Fruit fly (Drosophila melanogaster) whole organism, embryonic: ENCODE results near the gene Rad9.

Experiments
- B-H2 ChIP-seq: fragments of 200-800 bp; sonication (Bioruptor generic); optimal IDR thresholded peaks from 2 replicates; lab custom pipeline; 2018; ENCODE audit warnings: missing biosample characterization, mild to moderate bottlenecking, missing genetic modification characterization
- CG10366 ChIP-seq: fragments of 200-800 bp; sonication (Bioruptor generic); IDR thresholded peaks from 2 replicates; pipeline ENCODE4 v1.3.6; 2022; ENCODE audit warnings: missing biosample characterization, missing genetic modification characterization
- CG10654 ChIP-seq: fragments of 200-800 bp; sonication (Bioruptor generic); optimal IDR thresholded peaks from 2 replicates; lab custom pipeline; 2016; ENCODE audit warnings: missing biosample characterization, missing genetic modification characterization
- CG12071 ChIP-seq: fragments of 200-800 bp; sonication (Bioruptor generic); optimal IDR thresholded peaks from 3 replicates; lab custom pipeline; 2018; ENCODE audit warnings: missing biosample characterization, mild to moderate bottlenecking, missing genetic modification characterization
- CG1233 ChIP-seq: fragments of 200-800 bp; sonication (Bioruptor generic); optimal IDR thresholded peaks from 4 replicates; lab custom pipeline; 2018; ENCODE audit warnings: missing biosample characterization, mild to moderate bottlenecking, missing genetic modification characterization
- CG15601 ChIP-seq: fragments of 200-800 bp; sonication (Bioruptor generic); optimal IDR thresholded peaks from 3 replicates; lab custom pipeline; 2019; ENCODE audit warnings: missing biosample characterization, mild to moderate bottlenecking, missing genetic modification characterization, moderate library complexity
- CG1603 ChIP-seq: fragments of 200-800 bp; sonication (Bioruptor generic); optimal IDR thresholded peaks from 2 replicates; lab custom pipeline; 2019; ENCODE audit warnings: missing biosample characterization, mild to moderate bottlenecking, missing genetic modification characterization, moderate library complexity
- CG16863 ChIP-seq: fragments of 200-800 bp; sonication (Bioruptor generic); optimal IDR thresholded peaks from 3 replicates; lab custom pipeline; 2016; ENCODE audit warnings: missing biosample characterization, missing genetic modification characterization
- CG17328 ChIP-seq: fragments of 200-800 bp; sonication (Bioruptor generic); IDR thresholded peaks from 2 replicates; pipeline ENCODE4 v1.3.6; 2022; ENCODE audit warnings: missing biosample characterization, missing genetic modification characterization
- CG17802 ChIP-seq: fragments of 200-800 bp; sonication (Bioruptor generic); optimal IDR thresholded peaks from 2 replicates; lab custom pipeline; 2018; ENCODE audit warnings: missing biosample characterization, mild to moderate bottlenecking, missing genetic modification characterization, moderate library complexity
- CG18599 ChIP-seq: fragments of 200-800 bp; sonication (Bioruptor generic); optimal IDR thresholded peaks from 3 replicates; lab custom pipeline; 2017; ENCODE audit warnings: missing biosample characterization, missing genetic modification characterization, mild to moderate bottlenecking, moderate library complexity, missing genetic modification reagents
- CG33213 ChIP-seq: fragments of 200-800 bp; sonication (Bioruptor generic); optimal IDR thresholded peaks from 3 replicates; lab custom pipeline; 2016; ENCODE audit warnings: missing biosample characterization, missing genetic modification characterization
- CG3726 ChIP-seq: fragments of 200-800 bp; sonication (Bioruptor generic); IDR thresholded peaks from 3 replicates; pipeline ENCODE4, ENCODE4 v1.3.6; 2022; ENCODE audit warnings: missing biosample characterization, missing genetic modification characterization
- CG7556 ChIP-seq: fragments of 200-800 bp; sonication (Bioruptor generic); optimal IDR thresholded peaks from 2 replicates; lab custom pipeline; 2017; ENCODE audit warnings: missing biosample characterization, mild to moderate bottlenecking, missing genetic modification characterization
- CG8924 ChIP-seq: fragments of 200-800 bp; optimal IDR thresholded peaks from 3 replicates; lab custom pipeline; 2019; ENCODE audit warnings: missing biosample characterization, mild to moderate bottlenecking, missing genetic modification characterization, moderate library complexity
- CG9437 ChIP-seq: fragments of 200-800 bp; sonication (Bioruptor generic); optimal IDR thresholded peaks from 2 replicates; lab custom pipeline; 2018; ENCODE audit warnings: missing biosample characterization, mild to moderate bottlenecking, missing genetic modification characterization
- CG9932 ChIP-seq: fragments of 200-800 bp; sonication (Bioruptor generic); IDR thresholded peaks from 2 replicates; pipeline ENCODE4 v1.3.6; 2022; ENCODE audit warnings: missing biosample characterization, missing genetic modification characterization
- D19A ChIP-seq: fragments of 200-800 bp; optimal IDR thresholded peaks from 3 replicates; lab custom pipeline; 2019; ENCODE audit warnings: missing biosample characterization, mild to moderate bottlenecking, missing genetic modification characterization, moderate library complexity
- Deaf1 ChIP-seq: fragments of 200-800 bp; optimal IDR thresholded peaks from 3 replicates; lab custom pipeline; 2019; ENCODE audit warnings: missing biosample characterization, mild to moderate bottlenecking, missing genetic modification characterization, moderate library complexity
- Dip2 ChIP-seq: fragments of 200-800 bp; sonication (Bioruptor generic); IDR thresholded peaks from 2 replicates; pipeline ENCODE4 v1.3.6; 2022; ENCODE audit warnings: missing biosample characterization, missing genetic modification characterization
- Ets97D ChIP-seq: fragments of 200-800 bp; sonication (Bioruptor generic); optimal IDR thresholded peaks from 3 replicates; lab custom pipeline; 2016; ENCODE audit warnings: missing biosample characterization, missing genetic modification characterization
- Fer3 ChIP-seq: fragments of 200-800 bp; sonication (Bioruptor generic); optimal IDR thresholded peaks from 2 replicates; lab custom pipeline; 2018; ENCODE audit warnings: missing biosample characterization, mild to moderate bottlenecking, missing genetic modification characterization, moderate library complexity
- GATAe ChIP-seq: fragments of 200-800 bp; sonication (Bioruptor generic); conservative IDR thresholded peaks from 2 replicates; pipeline ENCODE4 v1.3.6; 2022; ENCODE audit warnings: missing biosample characterization, missing genetic modification characterization
- Hey ChIP-seq: fragments of 200-800 bp; sonication (Bioruptor generic); optimal IDR thresholded peaks from 3 replicates; lab custom pipeline; 2018; ENCODE audit warnings: missing biosample characterization, mild to moderate bottlenecking, missing genetic modification characterization
- HmgZ ChIP-seq: fragments of 200-800 bp; sonication (Bioruptor generic); optimal IDR thresholded peaks from 2 replicates; lab custom pipeline; 2018; ENCODE audit warnings: missing biosample characterization, mild to moderate bottlenecking, missing genetic modification characterization
- Hr3 ChIP-seq: fragments of 200-800 bp; sonication (Bioruptor generic); optimal IDR thresholded peaks from 3 replicates; lab custom pipeline; 2016; ENCODE audit warnings: missing biosample characterization, missing genetic modification characterization
- Hr78 ChIP-seq, 2 experiments: fragments of 200-800 bp in 1 of 2; fragments of >200 bp in 1 of 2; sonication (Bioruptor generic) in 1 of 2; optimal IDR thresholded peaks; 2 replicates each; lab custom pipeline; 2017 to 2019; ENCODE audit warnings: missing biosample characterization in 2 of 2, missing genetic modification characterization in 2 of 2, mild to moderate bottlenecking in 1 of 2, moderate library complexity in 1 of 2
- Med ChIP-seq: fragments of 200-800 bp; sonication (Bioruptor generic); peaks from one replicate; lab custom pipeline; 2016; ENCODE audit warnings: missing biosample characterization, missing genetic modification characterization, mild to moderate bottlenecking, inconsistent platforms, moderate library complexity
- Rx ChIP-seq: fragments of 200-800 bp; sonication (Bioruptor generic); IDR thresholded peaks from 2 replicates; pipeline ENCODE4 v1.3.6; 2022; ENCODE audit warnings: missing biosample characterization, missing genetic modification characterization
- Side ChIP-seq: fragments of 200-800 bp; sonication (Bioruptor generic); optimal IDR thresholded peaks from 2 replicates; lab custom pipeline; 2016; ENCODE audit warnings: missing biosample characterization, missing genetic modification characterization
- Sox102F ChIP-seq: fragments of 200-800 bp; sonication (Bioruptor generic); optimal IDR thresholded peaks from 2 replicates; lab custom pipeline; 2018; ENCODE audit warnings: missing biosample characterization, mild to moderate bottlenecking, missing genetic modification characterization, moderate library complexity
- Sry-β ChIP-seq: fragments of 200-800 bp; sonication (Bioruptor generic); optimal IDR thresholded peaks from 2 replicates; lab custom pipeline; 2018; ENCODE audit warnings: missing biosample characterization, mild to moderate bottlenecking, missing genetic modification characterization, moderate library complexity
- ap ChIP-seq: fragments of 200-800 bp; sonication (Bioruptor generic); IDR thresholded peaks from 2 replicates; pipeline ENCODE4 v1.3.6; 2022; ENCODE audit warnings: missing biosample characterization, missing genetic modification characterization
- bigmax ChIP-seq: fragments of 200-800 bp; sonication (Bioruptor generic); optimal IDR thresholded peaks from 2 replicates; lab custom pipeline; 2018; ENCODE audit warnings: missing biosample characterization, mild to moderate bottlenecking, missing genetic modification characterization
- bowl ChIP-seq: fragments of 200-800 bp; sonication (Bioruptor generic); IDR thresholded peaks from 2 replicates; pipeline ENCODE4 v1.3.6; 2022; ENCODE audit warnings: missing biosample characterization, missing genetic modification characterization
- cato ChIP-seq: fragments of 200-800 bp; sonication (Bioruptor generic); optimal IDR thresholded peaks from 2 replicates; lab custom pipeline; 2016; ENCODE audit warnings: missing biosample characterization, missing genetic modification characterization, borderline replicate concordance
- cg ChIP-seq: fragments of 200-800 bp; sonication (Bioruptor generic); optimal IDR thresholded peaks from 3 replicates; lab custom pipeline; 2019; ENCODE audit warnings: missing biosample characterization, mild to moderate bottlenecking, missing genetic modification characterization, moderate library complexity
- ci ChIP-seq: fragments of 200-800 bp; sonication (Bioruptor generic); IDR thresholded peaks from 3 replicates; pipeline ENCODE4 v1.3.6; 2022; ENCODE audit warnings: missing biosample characterization, missing genetic modification characterization
- cwo ChIP-seq: fragments of 200-800 bp; sonication (Bioruptor generic); optimal IDR thresholded peaks from 3 replicates; lab custom pipeline; 2017; ENCODE audit warnings: missing biosample characterization, missing genetic modification characterization, mild to moderate bottlenecking, moderate library complexity, missing genetic modification reagents
- ewg ChIP-seq: fragments of 200-800 bp; sonication (Bioruptor generic); optimal IDR thresholded peaks from 3 replicates; lab custom pipeline; 2017; ENCODE audit warnings: mild to moderate bottlenecking, missing biosample characterization, missing genetic modification reagents, missing genetic modification characterization
- exex ChIP-seq: fragments of 200-800 bp; sonication (Bioruptor generic); optimal IDR thresholded peaks from 4 replicates; lab custom pipeline; 2018; ENCODE audit warnings: missing biosample characterization, mild to moderate bottlenecking, missing genetic modification characterization, moderate library complexity
- fu2 ChIP-seq: fragments of 200-800 bp; sonication (Bioruptor generic); optimal IDR thresholded peaks from 2 replicates; lab custom pipeline; 2016; ENCODE audit warnings: missing biosample characterization, missing genetic modification characterization
- grn ChIP-seq: fragments of 200-800 bp; sonication (Bioruptor generic); optimal IDR thresholded peaks from 3 replicates; lab custom pipeline; 2017; ENCODE audit warnings: missing biosample characterization, missing genetic modification characterization
- jigr1 ChIP-seq: fragments of 200-800 bp; sonication (Bioruptor generic); IDR thresholded peaks from 3 replicates; pipeline ENCODE4 v1.3.6; 2022; ENCODE audit warnings: missing biosample characterization, missing genetic modification characterization
- mirr ChIP-seq: fragments of 200-800 bp; sonication (Bioruptor generic); optimal IDR thresholded peaks from 3 replicates; lab custom pipeline; 2018; ENCODE audit warnings: missing biosample characterization, mild to moderate bottlenecking, missing genetic modification characterization
- oc ChIP-seq: fragments of 200-800 bp; sonication (Bioruptor generic); optimal IDR thresholded peaks from 2 replicates; lab custom pipeline; 2018; ENCODE audit warnings: missing biosample characterization, mild to moderate bottlenecking, missing genetic modification characterization, moderate library complexity
- pfk ChIP-seq: fragments of 200-800 bp; sonication (Bioruptor generic); optimal IDR thresholded peaks from 2 replicates; lab custom pipeline; 2018; ENCODE audit warnings: missing biosample characterization, mild to moderate bottlenecking, missing genetic modification characterization, moderate library complexity
- pzg ChIP-seq: fragments of 200-800 bp; sonication (Bioruptor generic); optimal IDR thresholded peaks from 3 replicates; lab custom pipeline; 2018; ENCODE audit warnings: missing biosample characterization, mild to moderate bottlenecking, missing genetic modification characterization, moderate library complexity
- slou ChIP-seq: fragments of 200-800 bp; sonication (Bioruptor generic); optimal IDR thresholded peaks from 3 replicates; lab custom pipeline; 2016; ENCODE audit warnings: missing biosample characterization, missing genetic modification characterization

Gene Rad9

dm6 chr3L:18872440-18872839, at the start of gene Rad9, which contains the start of gene Uggt (continued):
- no peak for TF ChIP-seq fu2
- TF ChIP-seq CG9437 (GFP tag; lab: Kevin White, UChicago): peak; percentile 31
- peak; percentile 7 for TF ChIP-seq Hr3
- TF ChIP-seq Fer3 (tag; lab: Kevin White, UChicago): no peak
- peak; percentile 33 for TF ChIP-seq pzg
- no peak for TF ChIP-seq CG17802
- no peak for TF ChIP-seq CG33213 (GFP tag; lab: Kevin White, UChicago)
- no peak for TF ChIP-seq Side (GFP tag; lab: Kevin White, UChicago)
- no peak for TF ChIP-seq ci (GFP tag; lab: Robert Waterston, UW)
- peak; percentile 48 for TF ChIP-seq HmgZ (tag; lab: Kevin White, UChicago)
- no peak for TF ChIP-seq bowl (GFP tag; lab: Robert Waterston, UW)
- TF ChIP-seq CG12071 (GFP tag; lab: Kevin White, UChicago): no peak
- no peak for TF ChIP-seq Sry-β (GFP tag; lab: Kevin White, UChicago)
- no peak for TF ChIP-seq Ets97D (GFP tag; lab: Kevin White, UChicago)

DNA sequence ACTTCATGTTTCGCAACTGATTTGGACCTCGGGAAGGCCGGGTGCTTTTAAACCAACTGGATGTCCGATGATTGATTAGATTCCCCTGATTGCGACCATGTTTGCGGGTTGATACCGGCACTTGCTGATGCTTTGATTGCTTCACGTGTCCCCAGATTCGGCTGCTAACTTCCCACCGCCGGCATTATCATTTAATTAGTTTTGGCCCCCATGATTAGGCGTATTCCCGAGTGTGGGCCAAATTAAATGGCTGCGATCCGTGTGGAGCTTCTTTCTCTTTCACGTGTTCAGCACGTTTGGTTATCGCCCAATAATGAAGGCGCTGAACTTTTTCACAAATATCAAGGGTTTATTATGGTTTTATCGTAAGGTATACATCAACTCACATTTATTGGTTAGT, 49.7 kb upstream of the Rad9 start, which contains the start of gene CG3819:
Gene CG3819, minus strand, starts transcription at position 23 of the 400 bp plus-strand sequence.
- no peak for TF ChIP-seq D19A (tag; lab: Kevin White, UChicago)
- TF ChIP-seq bigmax (GFP tag; lab: Kevin White, UChicago): no peak
- no peak for TF ChIP-seq Deaf1
- TF ChIP-seq CG7556 (GFP tag; lab: Kevin White, UChicago): no peak
- peak; percentile 4 for TF ChIP-seq CG18599
- TF ChIP-seq Sox102F (GFP tag; lab: Kevin White, UChicago): no peak
- TF ChIP-seq CG9932 (GFP tag; lab: Robert Waterston, UW): no peak
- no peak for TF ChIP-seq CG1603 (tag; lab: Kevin White, UChicago)
- TF ChIP-seq CG10654 (GFP tag; lab: Kevin White, UChicago): no peak
- no peak for TF ChIP-seq Hey (tag; lab: Kevin White, UChicago)
- TF ChIP-seq ap (GFP tag; lab: Robert Waterston, UW): no peak
- no peak for TF ChIP-seq slou (GFP tag; lab: Kevin White, UChicago)
- TF ChIP-seq CG10366 (GFP tag; lab: Robert Waterston, UW): no peak
- no peak for TF ChIP-seq cg
- TF ChIP-seq CG1233 (GFP tag; lab: Kevin White, UChicago): no peak
- no peak for TF ChIP-seq CG15601
- TF ChIP-seq jigr1 (GFP tag; lab: Robert Waterston, UW): no peak
- no peak for TF ChIP-seq ewg (GFP tag; lab: Kevin White, UChicago)
- peak; percentile 94 for TF ChIP-seq cwo (GFP tag; lab: Kevin White, UChicago)
- peak; percentile 82 for TF ChIP-seq grn (GFP tag; lab: Kevin White, UChicago)
- no peak for TF ChIP-seq B-H2 (GFP tag; lab: Kevin White, UChicago)
- no peak for TF ChIP-seq CG17328 (GFP tag; lab: Robert Waterston, UW)
- TF ChIP-seq Rx: no peak
- no peak for TF ChIP-seq Med
- peak; percentile 83 for TF ChIP-seq exex (tag; lab: Kevin White, UChicago)
- no peak for TF ChIP-seq GATAe
- TF ChIP-seq CG16863 (GFP tag; lab: Kevin White, UChicago): no peak
- no peak for TF ChIP-seq Hr78 (GFP tag; optimal IDR thresholded peaks at IDR 0.05; lab: Kevin White, UChicago)
- no peak for TF ChIP-seq pfk (GFP tag; lab: Kevin White, UChicago)
- TF ChIP-seq CG8924 (tag; lab: Kevin White, UChicago): no peak
- TF ChIP-seq cato: no peak
- no peak for TF ChIP-seq oc
- peak; percentile 71 for TF ChIP-seq mirr (GFP tag; lab: Kevin White, UChicago)
- TF ChIP-seq CG3726 (GFP tag; lab: Robert Waterston, UW): no peak
- TF ChIP-seq Dip2 (GFP tag; lab: Robert Waterston, UW): no peak
